Fruit fly (Drosophila melanogaster): Measurements from ENCODE around the gene moi.

dm6 chr3R:18295262-18295944 is 40.1 kb downstream of the moi start:
- TF ChIP-seq CG8159 (tag; optimal IDR thresholded peaks at IDR 0.05) (peak; percentile 57), EcR (GFP tag; optimal IDR thresholded peaks at IDR 0.05) (peak; percentile 46), CG14655 (GFP tag; optimal IDR thresholded peaks at IDR 0.05) (no peak), CG17806 (tag; optimal IDR thresholded peaks at IDR 0.05) (peak; percentile 39), CG12605 (GFP tag; IDR thresholded peaks at IDR 0.05) (no peak), CG34367 (tag; optimal IDR thresholded peaks at IDR 0.05) (no peak), CG10348 (GFP tag; IDR thresholded peaks at IDR 0.05) (no peak), CG9948 (tag; optimal IDR thresholded peaks at IDR 0.05) (peak; percentile 41), CG8301 (tag; optimal IDR thresholded peaks at IDR 0.05) (peak; percentile 48)

Data from whole organism, pupa.